Worm (Caenorhabditis elegans) whole organism, L3 larva: ENCODE results near the gene C28D4.8.
A peak's percentile ranks its signal among the peaks of the same experiment; 100 is the strongest.

Experiments used
- R02D3.7 ChIP-seq: fragments of 150-350 bp; optimal IDR thresholded peaks from 2 replicates; lab custom pipeline; 2014; ENCODE audit warnings: missing biosample characterization, missing genetic modification characterization
- ZK546.5 ChIP-seq: sonication (generic microtip); optimal IDR thresholded peaks from 2 replicates; lab custom pipeline; 2017; ENCODE audit warnings: missing biosample characterization, missing genetic modification characterization
- aly-2 ChIP-seq: fragments of 150-350 bp; optimal IDR thresholded peaks from 2 replicates; lab custom pipeline; 2014; ENCODE audit warnings: missing biosample characterization, missing genetic modification characterization
- ama-1 ChIP-seq: fragments of 150-350 bp; optimal IDR thresholded peaks from 2 replicates; lab custom pipeline; 2018
- ceh-16 ChIP-seq: sonication (generic microtip); optimal IDR thresholded peaks from 2 replicates; lab custom pipeline; 2017; ENCODE audit warnings: missing biosample characterization, missing genetic modification characterization
- ceh-28 ChIP-seq: fragments of 150-350 bp; optimal IDR thresholded peaks from 2 replicates; lab custom pipeline; 2014; ENCODE audit warnings: missing biosample characterization, missing genetic modification reagents, missing genetic modification characterization
- ceh-82 ChIP-seq: fragments of 150-350 bp; optimal IDR thresholded peaks from 2 replicates; lab custom pipeline; 2014; ENCODE audit warnings: missing biosample characterization, missing genetic modification characterization
- ceh-9 ChIP-seq: sonication (generic microtip); optimal IDR thresholded peaks from 2 replicates; lab custom pipeline; 2018; ENCODE audit warnings: missing biosample characterization, missing genetic modification characterization
- daf-12 ChIP-seq: fragments of 150-350 bp; optimal IDR thresholded peaks from 2 replicates; lab custom pipeline; 2014; ENCODE audit warnings: missing biosample characterization, missing genetic modification reagents, missing genetic modification characterization
- egl-27 ChIP-seq: sonication (generic microtip); optimal IDR thresholded peaks from 4 replicates; lab custom pipeline; 2017; ENCODE audit warnings: missing biosample characterization, missing genetic modification reagents, missing genetic modification characterization
- egl-5 ChIP-seq: fragments of 150-350 bp; optimal IDR thresholded peaks from 2 replicates; lab custom pipeline; 2017; ENCODE audit warnings: missing biosample characterization, missing genetic modification reagents, missing genetic modification characterization, inconsistent platforms
- elt-1 ChIP-seq: fragments of 150-350 bp; optimal IDR thresholded peaks from 2 replicates; lab custom pipeline; 2014; ENCODE audit warnings: missing biosample characterization, missing genetic modification characterization
- elt-2 ChIP-seq: sonication (generic microtip); optimal IDR thresholded peaks from 2 replicates; lab custom pipeline; 2016; ENCODE audit warnings: missing genetic modification reagents, mild to moderate bottlenecking, missing genetic modification characterization, missing compliant biosample characterization
- elt-3 ChIP-seq, 3 experiments: fragments of 150-350 bp in 1 of 3; sonication (generic microtip) in 2 of 3; optimal IDR thresholded peaks; 2 replicates in 2 of 3; 4 replicates in 1 of 3; lab custom pipeline; 2014 to 2017; ENCODE audit warnings: missing biosample characterization in 3 of 3, missing genetic modification characterization in 3 of 3
- eor-1 ChIP-seq, 2 experiments: fragments of 150-350 bp; optimal IDR thresholded peaks; 2 replicates each; lab custom pipeline; 2014 to 2018; ENCODE audit warnings: missing biosample characterization in 2 of 2, missing genetic modification characterization in 2 of 2
- fkh-10 ChIP-seq: sonication (generic microtip); optimal IDR thresholded peaks from 2 replicates; lab custom pipeline; 2017; ENCODE audit warnings: missing biosample characterization, missing genetic modification reagents, missing genetic modification characterization
- fos-1 ChIP-seq: fragments of 150-350 bp; optimal IDR thresholded peaks from 2 replicates; lab custom pipeline; 2014; ENCODE audit warnings: missing biosample characterization, missing genetic modification characterization
- hmg-11 ChIP-seq: sonication (generic microtip); optimal IDR thresholded peaks from 2 replicates; lab custom pipeline; 2016; ENCODE audit warnings: missing genetic modification characterization, missing compliant biosample characterization
- jun-1 ChIP-seq: fragments of 150-350 bp; optimal IDR thresholded peaks from 2 replicates; lab custom pipeline; 2014; ENCODE audit warnings: missing biosample characterization, missing genetic modification reagents, missing genetic modification characterization
- lin-15B ChIP-seq: fragments of 150-350 bp; optimal IDR thresholded peaks from 2 replicates; lab custom pipeline; 2014; ENCODE audit warnings: missing biosample characterization, missing genetic modification characterization
- lin-39 ChIP-seq: fragments of 150-350 bp; optimal IDR thresholded peaks from 2 replicates; lab custom pipeline; 2018; ENCODE audit warnings: missing biosample characterization, missing genetic modification reagents, missing genetic modification characterization
- lsy-12 ChIP-seq: sonication (generic microtip); optimal IDR thresholded peaks from 2 replicates; lab custom pipeline; 2016; ENCODE audit warnings: mild to moderate bottlenecking, missing genetic modification characterization, missing compliant biosample characterization
- mml-1 ChIP-seq: fragments of 150-350 bp; sonication (generic microtip); optimal IDR thresholded peaks from 3 replicates; lab custom pipeline; 2014; ENCODE audit warnings: missing biosample characterization, missing genetic modification characterization
- nfya-1 ChIP-seq: sonication (generic microtip); optimal IDR thresholded peaks from 2 replicates; lab custom pipeline; 2017; ENCODE audit warnings: missing genetic modification characterization, mild to moderate bottlenecking, missing compliant biosample characterization, antibody characterized with exemption, moderate library complexity; ENCODE audit not compliant: insufficient read depth
- nhr-11 ChIP-seq: fragments of 150-350 bp; optimal IDR thresholded peaks from 2 replicates; lab custom pipeline; 2014; ENCODE audit warnings: missing biosample characterization, missing genetic modification characterization
- nhr-12 ChIP-seq: fragments of 150-350 bp; optimal IDR thresholded peaks from 2 replicates; lab custom pipeline; 2014; ENCODE audit warnings: missing biosample characterization, missing genetic modification characterization
- nhr-23 ChIP-seq: fragments of 150-350 bp; optimal IDR thresholded peaks from 2 replicates; lab custom pipeline; 2014; ENCODE audit warnings: missing biosample characterization, missing genetic modification reagents, missing genetic modification characterization
- nhr-237 ChIP-seq: fragments of 150-350 bp; optimal IDR thresholded peaks from 2 replicates; lab custom pipeline; 2014; ENCODE audit warnings: missing biosample characterization, missing genetic modification characterization
- nhr-25 ChIP-seq: sonication (generic microtip); optimal IDR thresholded peaks from 2 replicates; lab custom pipeline; 2017; ENCODE audit warnings: missing biosample characterization, missing genetic modification characterization
- nhr-28 ChIP-seq: fragments of 150-350 bp; optimal IDR thresholded peaks from 2 replicates; lab custom pipeline; 2014; ENCODE audit warnings: missing biosample characterization, missing genetic modification characterization
- nhr-43 ChIP-seq: sonication (generic microtip); optimal IDR thresholded peaks from 2 replicates; lab custom pipeline; 2016; ENCODE audit warnings: mild to moderate bottlenecking, missing genetic modification characterization, missing compliant biosample characterization; ENCODE audit not compliant: poor library complexity, severe bottlenecking
- nhr-67 ChIP-seq: fragments of 150-350 bp; optimal IDR thresholded peaks from 2 replicates; lab custom pipeline; 2014; ENCODE audit warnings: missing biosample characterization, missing genetic modification characterization
- nhr-76 ChIP-seq: fragments of 150-350 bp; sonication (generic microtip); optimal IDR thresholded peaks from 5 replicates; lab custom pipeline; 2014; ENCODE audit warnings: missing biosample characterization, missing genetic modification characterization
- nhr-77 ChIP-seq: fragments of 150-350 bp; optimal IDR thresholded peaks from 2 replicates; lab custom pipeline; 2014; ENCODE audit warnings: missing biosample characterization, missing genetic modification characterization
- pha-4 ChIP-seq: fragments of 150-350 bp; optimal IDR thresholded peaks from 2 replicates; lab custom pipeline; 2014; ENCODE audit warnings: missing biosample characterization, missing genetic modification reagents, missing genetic modification characterization
- pqm-1 ChIP-seq: fragments of 150-350 bp; optimal IDR thresholded peaks from 2 replicates; lab custom pipeline; 2017; ENCODE audit warnings: missing biosample characterization, missing genetic modification characterization, inconsistent platforms
- sea-2 ChIP-seq: fragments of 150-350 bp; sonication (generic microtip); optimal IDR thresholded peaks from 4 replicates; lab custom pipeline; 2014; ENCODE audit warnings: missing biosample characterization, missing genetic modification reagents, missing genetic modification characterization
- skn-1 ChIP-seq: fragments of 150-350 bp; optimal IDR thresholded peaks from 2 replicates; lab custom pipeline; 2014; ENCODE audit warnings: missing biosample characterization, missing genetic modification characterization
- snpc-4 ChIP-seq: fragments of 150-350 bp; optimal IDR thresholded peaks from 2 replicates; lab custom pipeline; 2014; ENCODE audit warnings: missing biosample characterization, missing genetic modification characterization
- tbx-2 ChIP-seq: sonication (generic microtip); optimal IDR thresholded peaks from 2 replicates; lab custom pipeline; 2016; ENCODE audit warnings: mild to moderate bottlenecking, missing genetic modification characterization, missing compliant biosample characterization
- unc-39 ChIP-seq: sonication (generic microtip); optimal IDR thresholded peaks from 4 replicates; lab custom pipeline; 2017; ENCODE audit warnings: missing biosample characterization, missing genetic modification characterization
- unc-62 ChIP-seq: fragments of 150-350 bp; sonication (generic microtip); optimal IDR thresholded peaks from 4 replicates; lab custom pipeline; 2014; ENCODE audit warnings: missing biosample characterization, missing genetic modification reagents, missing genetic modification characterization
- zag-1 ChIP-seq: fragments of 150-350 bp; optimal IDR thresholded peaks from 2 replicates; lab custom pipeline; 2014; ENCODE audit warnings: missing biosample characterization, missing genetic modification characterization
- ztf-11 ChIP-seq: fragments of 150-350 bp; optimal IDR thresholded peaks from 2 replicates; lab custom pipeline; 2014; ENCODE audit warnings: missing biosample characterization, missing genetic modification characterization
- ztf-4 ChIP-seq: fragments of 150-350 bp; optimal IDR thresholded peaks from 2 replicates; lab custom pipeline; 2014; ENCODE audit warnings: missing biosample characterization, missing genetic modification characterization

Gene C28D4.8

ce11 chrIV:9784689-9785088 lies 36.4 kb upstream of the C28D4.8 start, which contains the start of gene sre-4:
Gene sre-4 (minus strand): TSS chrIV:9784789.
- TF ChIP-seq nhr-76 (tag; lab: Kevin White, UChicago) (no peak), nhr-77 (tag; lab: Kevin White, UChicago) (no peak), tbx-2 (tag; lab: Kevin White, UChicago) (no peak), aly-2 (tag; lab: Kevin White, UChicago) (no peak), nhr-43 (tag; lab: Kevin White, UChicago) (no peak), lin-15B (tag; lab: Kevin White, UChicago) (no peak), fos-1 (tag; lab: Kevin White, UChicago) (no peak), zag-1 (tag; lab: Kevin White, UChicago) (no peak), jun-1 (no peak), elt-2 (tag; lab: Kevin White, UChicago) (no peak), ZK546.5 (tag; lab: Kevin White, UChicago) (no peak), unc-62 (GFP tag; lab: Kevin White, UChicago) (no peak), ztf-11 (tag; lab: Kevin White, UChicago) (no peak), hmg-11 (tag; lab: Kevin White, UChicago) (no peak), ama-1 (lab: Kevin White, UChicago) (no peak), R02D3.7 (tag; lab: Kevin White, UChicago) (no peak)

ce11 chrIV:9778016-9778415 lies 29.8 kb upstream of the C28D4.8 start, which contains the start of gene T13F2.6:
Gene T13F2.6 (plus strand): TSS chrIV:9778321.
- no peak for TF ChIP-seq nhr-237 (tag; lab: Kevin White, UChicago)
- TF ChIP-seq pqm-1 (tag; lab: Kevin White, UChicago) = no peak
- no peak for TF ChIP-seq elt-2 (tag; lab: Kevin White, UChicago)
- TF ChIP-seq nhr-77 (tag; lab: Kevin White, UChicago) = no peak
- TF ChIP-seq zag-1 (tag; lab: Kevin White, UChicago) = no peak
- TF ChIP-seq nfya-1 (tag; lab: Kevin White, UChicago) = no peak
- TF ChIP-seq nhr-67 (tag; lab: Kevin White, UChicago) = no peak
- no peak for TF ChIP-seq lsy-12 (tag; lab: Kevin White, UChicago)
- no peak for TF ChIP-seq tbx-2 (tag; lab: Kevin White, UChicago)
- no peak for TF ChIP-seq snpc-4 (tag; lab: Kevin White, UChicago)
- TF ChIP-seq ceh-82 (tag; lab: Kevin White, UChicago) = no peak
- no peak for TF ChIP-seq skn-1 (tag; lab: Kevin White, UChicago)
- TF ChIP-seq ceh-9 (tag; lab: Kevin White, UChicago) = no peak
- TF ChIP-seq ztf-11 (tag; lab: Kevin White, UChicago) = no peak

- TF ChIP-seq jun-1 = no peak
- TF ChIP-seq lin-39 (tag; lab: Kevin White, UChicago) = peak; percentile 36
- TF ChIP-seq nhr-43 (tag; lab: Kevin White, UChicago) = no peak
- TF ChIP-seq ceh-28 (tag; lab: Kevin White, UChicago) = no peak
- no peak for TF ChIP-seq nhr-28
- no peak for TF ChIP-seq skn-1 (tag; lab: Kevin White, UChicago)
- no peak for TF ChIP-seq fkh-10 (GFP tag; lab: Kevin White, UChicago)
- no peak for TF ChIP-seq elt-3 (tag; optimal IDR thresholded peaks at IDR 0.05; lab: Kevin White, UChicago)
- no peak for TF ChIP-seq zag-1 (tag; lab: Kevin White, UChicago)
- TF ChIP-seq unc-62 (GFP tag; lab: Kevin White, UChicago) = no peak
- no peak for TF ChIP-seq R02D3.7 (tag; lab: Kevin White, UChicago)
- TF ChIP-seq nfya-1 (tag; lab: Kevin White, UChicago) = peak; percentile 56
- TF ChIP-seq hmg-11 (tag; lab: Kevin White, UChicago) = no peak
- TF ChIP-seq ZK546.5 (tag; lab: Kevin White, UChicago) = no peak
- TF ChIP-seq ztf-4 (tag; lab: Kevin White, UChicago) = no peak
- no peak for TF ChIP-seq nhr-12
- TF ChIP-seq mml-1 (tag; lab: Kevin White, UChicago) = no peak
- no peak for TF ChIP-seq pqm-1 (tag; lab: Kevin White, UChicago)
- TF ChIP-seq lin-15B (tag; lab: Kevin White, UChicago) = peak; percentile 34
- no peak for TF ChIP-seq fos-1 (tag; lab: Kevin White, UChicago)
- no peak for TF ChIP-seq nhr-76 (tag; lab: Kevin White, UChicago)
- TF ChIP-seq ztf-11 (tag; lab: Kevin White, UChicago) = no peak
- no peak for TF ChIP-seq nhr-237 (tag; lab: Kevin White, UChicago)
- no peak for TF ChIP-seq nhr-23 (tag; lab: Kevin White, UChicago)
- TF ChIP-seq aly-2 (tag; lab: Kevin White, UChicago) = no peak
- TF ChIP-seq lsy-12 (tag; lab: Kevin White, UChicago) = no peak
- no peak for TF ChIP-seq pha-4 (tag; lab: Kevin White, UChicago)
- no peak for TF ChIP-seq egl-27
- no peak for TF ChIP-seq nhr-11 (tag; lab: Kevin White, UChicago)
- no peak for TF ChIP-seq nhr-67 (tag; lab: Kevin White, UChicago)
- TF ChIP-seq snpc-4 (tag; lab: Kevin White, UChicago) = no peak
- TF ChIP-seq sea-2 (GFP tag; lab: Kevin White, UChicago) = no peak
- TF ChIP-seq tbx-2 (tag; lab: Kevin White, UChicago) = no peak
- no peak for TF ChIP-seq eor-1 (tag; optimal IDR thresholded peaks at IDR 0.05; lab: Kevin White, UChicago)
- TF ChIP-seq ceh-16 (tag; lab: Kevin White, UChicago) = no peak
- peak; percentile 85 for TF ChIP-seq egl-5 (tag; lab: Kevin White, UChicago)
- TF ChIP-seq daf-12 (tag; lab: Kevin White, UChicago) = no peak
- no peak for TF ChIP-seq elt-2 (tag; lab: Kevin White, UChicago)
- no peak for TF ChIP-seq elt-1 (tag; lab: Kevin White, UChicago)
- peak; percentile 49 for TF ChIP-seq nhr-25 (tag; lab: Kevin White, UChicago)
- no peak for TF ChIP-seq unc-39
- TF ChIP-seq ceh-82 (tag; lab: Kevin White, UChicago) = no peak
Observed at ce11 chrIV:9777535-9777934, 29.3 kb upstream of the C28D4.8 start, which contains the start of gene sna-2. Gene sna-2 (minus strand): TSS chrIV:9777634.
